Worm (Caenorhabditis elegans) whole organism, L3 larva: ENCODE data around the gene C25H3.7.
"Not testable (repeated sequence)": the region's sequence is repeated elsewhere in the genome, so short reads cannot be mapped to it uniquely, and the experiment has no call there.

Source experiments
- R02D3.7 ChIP-seq: fragments of 150-350 bp; optimal IDR thresholded peaks from 2 replicates; lab custom pipeline; 2014; ENCODE audit warnings: missing biosample characterization, missing genetic modification characterization
- ZK546.5 ChIP-seq: sonication (generic microtip); optimal IDR thresholded peaks from 2 replicates; lab custom pipeline; 2017; ENCODE audit warnings: missing biosample characterization, missing genetic modification characterization
- aly-2 ChIP-seq: fragments of 150-350 bp; optimal IDR thresholded peaks from 2 replicates; lab custom pipeline; 2014; ENCODE audit warnings: missing biosample characterization, missing genetic modification characterization
- ceh-16 ChIP-seq: sonication (generic microtip); optimal IDR thresholded peaks from 2 replicates; lab custom pipeline; 2017; ENCODE audit warnings: missing biosample characterization, missing genetic modification characterization
- ceh-28 ChIP-seq: fragments of 150-350 bp; optimal IDR thresholded peaks from 2 replicates; lab custom pipeline; 2014; ENCODE audit warnings: missing biosample characterization, missing genetic modification reagents, missing genetic modification characterization
- ceh-82 ChIP-seq: fragments of 150-350 bp; optimal IDR thresholded peaks from 2 replicates; lab custom pipeline; 2014; ENCODE audit warnings: missing biosample characterization, missing genetic modification characterization
- ceh-9 ChIP-seq: sonication (generic microtip); optimal IDR thresholded peaks from 2 replicates; lab custom pipeline; 2018; ENCODE audit warnings: missing biosample characterization, missing genetic modification characterization
- daf-12 ChIP-seq: fragments of 150-350 bp; optimal IDR thresholded peaks from 2 replicates; lab custom pipeline; 2014; ENCODE audit warnings: missing biosample characterization, missing genetic modification reagents, missing genetic modification characterization
- egl-27 ChIP-seq: sonication (generic microtip); optimal IDR thresholded peaks from 4 replicates; lab custom pipeline; 2017; ENCODE audit warnings: missing biosample characterization, missing genetic modification reagents, missing genetic modification characterization
- egl-5 ChIP-seq: fragments of 150-350 bp; optimal IDR thresholded peaks from 2 replicates; lab custom pipeline; 2017; ENCODE audit warnings: missing biosample characterization, missing genetic modification reagents, missing genetic modification characterization, inconsistent platforms
- elt-1 ChIP-seq: fragments of 150-350 bp; optimal IDR thresholded peaks from 2 replicates; lab custom pipeline; 2014; ENCODE audit warnings: missing biosample characterization, missing genetic modification characterization
- elt-2 ChIP-seq: sonication (generic microtip); optimal IDR thresholded peaks from 2 replicates; lab custom pipeline; 2016; ENCODE audit warnings: missing genetic modification reagents, mild to moderate bottlenecking, missing genetic modification characterization, missing compliant biosample characterization
- elt-3 ChIP-seq, 3 experiments: fragments of 150-350 bp in 1 of 3; sonication (generic microtip) in 2 of 3; optimal IDR thresholded peaks; 2 replicates in 2 of 3; 4 replicates in 1 of 3; lab custom pipeline; 2014 to 2017; ENCODE audit warnings: missing biosample characterization in 3 of 3, missing genetic modification characterization in 3 of 3
- eor-1 ChIP-seq, 2 experiments: fragments of 150-350 bp; optimal IDR thresholded peaks; 2 replicates each; lab custom pipeline; 2014 to 2018; ENCODE audit warnings: missing biosample characterization in 2 of 2, missing genetic modification characterization in 2 of 2
- fkh-10 ChIP-seq: sonication (generic microtip); optimal IDR thresholded peaks from 2 replicates; lab custom pipeline; 2017; ENCODE audit warnings: missing biosample characterization, missing genetic modification reagents, missing genetic modification characterization
- fkh-2 ChIP-seq: fragments of 150-350 bp; optimal IDR thresholded peaks from 2 replicates; lab custom pipeline; 2014; ENCODE audit warnings: missing biosample characterization, missing genetic modification reagents, missing genetic modification characterization
- fos-1 ChIP-seq: fragments of 150-350 bp; optimal IDR thresholded peaks from 2 replicates; lab custom pipeline; 2014; ENCODE audit warnings: missing biosample characterization, missing genetic modification characterization
- jun-1 ChIP-seq: fragments of 150-350 bp; optimal IDR thresholded peaks from 2 replicates; lab custom pipeline; 2014; ENCODE audit warnings: missing biosample characterization, missing genetic modification reagents, missing genetic modification characterization
- lin-39 ChIP-seq: fragments of 150-350 bp; optimal IDR thresholded peaks from 2 replicates; lab custom pipeline; 2018; ENCODE audit warnings: missing biosample characterization, missing genetic modification reagents, missing genetic modification characterization
- lsy-12 ChIP-seq: sonication (generic microtip); optimal IDR thresholded peaks from 2 replicates; lab custom pipeline; 2016; ENCODE audit warnings: mild to moderate bottlenecking, missing genetic modification characterization, missing compliant biosample characterization
- mdl-1 ChIP-seq: fragments of 150-350 bp; optimal IDR thresholded peaks from 2 replicates; lab custom pipeline; 2014; ENCODE audit warnings: missing biosample characterization, missing genetic modification characterization
- nfya-1 ChIP-seq: sonication (generic microtip); optimal IDR thresholded peaks from 2 replicates; lab custom pipeline; 2017; ENCODE audit warnings: missing genetic modification characterization, mild to moderate bottlenecking, missing compliant biosample characterization, antibody characterized with exemption, moderate library complexity; ENCODE audit not compliant: insufficient read depth
- nhr-12 ChIP-seq: fragments of 150-350 bp; optimal IDR thresholded peaks from 2 replicates; lab custom pipeline; 2014; ENCODE audit warnings: missing biosample characterization, missing genetic modification characterization
- nhr-25 ChIP-seq: sonication (generic microtip); optimal IDR thresholded peaks from 2 replicates; lab custom pipeline; 2017; ENCODE audit warnings: missing biosample characterization, missing genetic modification characterization
- nhr-43 ChIP-seq: sonication (generic microtip); optimal IDR thresholded peaks from 2 replicates; lab custom pipeline; 2016; ENCODE audit warnings: mild to moderate bottlenecking, missing genetic modification characterization, missing compliant biosample characterization; ENCODE audit not compliant: poor library complexity, severe bottlenecking
- nhr-67 ChIP-seq: fragments of 150-350 bp; optimal IDR thresholded peaks from 2 replicates; lab custom pipeline; 2014; ENCODE audit warnings: missing biosample characterization, missing genetic modification characterization
- nhr-76 ChIP-seq: fragments of 150-350 bp; sonication (generic microtip); optimal IDR thresholded peaks from 5 replicates; lab custom pipeline; 2014; ENCODE audit warnings: missing biosample characterization, missing genetic modification characterization
- nhr-77 ChIP-seq: fragments of 150-350 bp; optimal IDR thresholded peaks from 2 replicates; lab custom pipeline; 2014; ENCODE audit warnings: missing biosample characterization, missing genetic modification characterization
- pha-4 ChIP-seq: fragments of 150-350 bp; optimal IDR thresholded peaks from 2 replicates; lab custom pipeline; 2014; ENCODE audit warnings: missing biosample characterization, missing genetic modification reagents, missing genetic modification characterization
- pqm-1 ChIP-seq: fragments of 150-350 bp; optimal IDR thresholded peaks from 2 replicates; lab custom pipeline; 2017; ENCODE audit warnings: missing biosample characterization, missing genetic modification characterization, inconsistent platforms
- sea-2 ChIP-seq: fragments of 150-350 bp; sonication (generic microtip); optimal IDR thresholded peaks from 4 replicates; lab custom pipeline; 2014; ENCODE audit warnings: missing biosample characterization, missing genetic modification reagents, missing genetic modification characterization
- unc-39 ChIP-seq: sonication (generic microtip); optimal IDR thresholded peaks from 4 replicates; lab custom pipeline; 2017; ENCODE audit warnings: missing biosample characterization, missing genetic modification characterization
- unc-62 ChIP-seq: fragments of 150-350 bp; sonication (generic microtip); optimal IDR thresholded peaks from 4 replicates; lab custom pipeline; 2014; ENCODE audit warnings: missing biosample characterization, missing genetic modification reagents, missing genetic modification characterization
- zag-1 ChIP-seq: fragments of 150-350 bp; optimal IDR thresholded peaks from 2 replicates; lab custom pipeline; 2014; ENCODE audit warnings: missing biosample characterization, missing genetic modification characterization
- ztf-11 ChIP-seq: fragments of 150-350 bp; optimal IDR thresholded peaks from 2 replicates; lab custom pipeline; 2014; ENCODE audit warnings: missing biosample characterization, missing genetic modification characterization
- ztf-4 ChIP-seq: fragments of 150-350 bp; optimal IDR thresholded peaks from 2 replicates; lab custom pipeline; 2014; ENCODE audit warnings: missing biosample characterization, missing genetic modification characterization

Gene C25H3.7

DNA sequence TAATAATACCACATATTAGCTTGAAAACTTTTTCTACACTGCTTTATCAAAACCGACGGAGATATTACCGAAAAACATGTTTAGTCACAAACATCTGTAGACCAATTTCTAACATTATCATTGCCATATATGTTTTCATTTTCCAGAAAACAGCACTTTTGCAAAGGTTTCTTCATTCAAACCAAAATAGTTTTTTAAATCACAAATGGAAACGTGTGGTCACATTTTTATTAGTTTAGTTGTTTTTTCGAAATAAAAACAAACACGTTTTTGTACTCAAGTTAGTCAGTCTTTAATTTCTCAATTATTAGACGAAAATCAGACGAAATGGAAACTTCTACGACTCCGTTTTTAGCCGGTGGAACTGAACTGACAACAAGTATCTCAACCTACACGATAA lies 30.7 kb downstream of the C25H3.7 start, which contains the start of gene F59E12.3:
Gene F59E12.3 (plus strand): TSS at position 301 of the 400 bp plus-strand sequence.
- TF ChIP-seq nhr-12 (tag; lab: Kevin White, UChicago) (no peak), ztf-4 (tag; lab: Kevin White, UChicago) (no peak), eor-1 (tag; optimal IDR thresholded peaks at IDR 0.05; lab: Kevin White, UChicago) (no peak), lsy-12 (no peak), nhr-25 (tag; lab: Kevin White, UChicago) (no peak), lin-39 (tag; lab: Kevin White, UChicago) (no peak), elt-2 (tag; lab: Kevin White, UChicago) (no peak), nhr-77 (tag; lab: Kevin White, UChicago) (no peak), ceh-28 (tag; lab: Kevin White, UChicago) (no peak), mdl-1 (tag; lab: Kevin White, UChicago) (no peak), pqm-1 (no peak), egl-5 (tag; lab: Kevin White, UChicago) (no peak), jun-1 (tag; lab: Kevin White, UChicago) (no peak), nhr-43 (tag; lab: Kevin White, UChicago) (no peak), elt-3 (tag; optimal IDR thresholded peaks at IDR 0.05; lab: Kevin White, UChicago) (no peak), elt-1 (tag; lab: Kevin White, UChicago) (no peak), nhr-67 (no peak)

DNA sequence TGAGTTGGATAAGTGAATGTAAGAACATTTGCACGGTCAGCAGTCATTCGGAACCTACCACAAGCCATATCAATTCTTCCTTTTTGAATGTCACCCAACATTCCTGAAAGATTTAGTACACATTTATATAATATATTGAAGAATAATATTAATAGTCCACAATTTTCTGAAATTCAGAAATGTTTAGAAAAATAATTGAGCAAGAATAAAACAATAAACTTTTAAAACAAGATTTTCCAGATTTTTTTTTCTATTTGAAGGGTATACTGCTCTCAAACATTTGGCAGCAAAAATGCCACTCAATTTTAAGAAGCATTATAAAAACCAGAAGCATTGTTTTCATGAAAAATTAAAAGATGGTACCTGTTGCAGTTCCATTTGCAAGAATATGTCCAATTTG lies 31.9 kb downstream of the C25H3.7 start, which contains the start of gene F59E12.8:
Gene F59E12.8 (minus strand): TSS at position 101 of the 400 bp plus-strand sequence.
- no peak for TF ChIP-seq sea-2 (GFP tag; lab: Kevin White, UChicago)
- no peak for TF ChIP-seq R02D3.7 (tag; lab: Kevin White, UChicago)
- no peak for TF ChIP-seq ztf-11 (tag; lab: Kevin White, UChicago)
- TF ChIP-seq mdl-1 (tag; lab: Kevin White, UChicago) = no peak
- TF ChIP-seq ZK546.5 (tag; lab: Kevin White, UChicago) = no peak
- TF ChIP-seq nfya-1 = no peak
- TF ChIP-seq zag-1 (tag; lab: Kevin White, UChicago) = no peak
- no peak for TF ChIP-seq egl-5 (tag; lab: Kevin White, UChicago)
- no peak for TF ChIP-seq lin-39 (tag; lab: Kevin White, UChicago)
- TF ChIP-seq elt-3 (tag; optimal IDR thresholded peaks at IDR 0.05; lab: Kevin White, UChicago) = no peak
- no peak for TF ChIP-seq unc-39 (tag; lab: Kevin White, UChicago)
- no peak for TF ChIP-seq nhr-67
- no peak for TF ChIP-seq unc-62 (GFP tag; lab: Kevin White, UChicago)
- no peak for TF ChIP-seq jun-1 (tag; lab: Kevin White, UChicago)
- TF ChIP-seq fkh-2 = no peak
- TF ChIP-seq fkh-10 (GFP tag; lab: Kevin White, UChicago) = no peak
- TF ChIP-seq elt-1 (tag; lab: Kevin White, UChicago) = no peak
- no peak for TF ChIP-seq ceh-28 (tag; lab: Kevin White, UChicago)

- no peak for TF ChIP-seq nhr-67
- TF ChIP-seq R02D3.7 (tag; lab: Kevin White, UChicago) = no peak
- TF ChIP-seq nfya-1 = peak; percentile 25
- no peak for TF ChIP-seq aly-2 (tag; lab: Kevin White, UChicago)
- TF ChIP-seq nhr-43 (tag; lab: Kevin White, UChicago) = no peak
- no peak for TF ChIP-seq pqm-1
Observed at ce11 chrII:5633453-5633852, 35.3 kb downstream of the C25H3.7 start.

ce11 chrII:5630851-5631401 lies 37.8 kb downstream of the C25H3.7 start, which contains the start of the genes F59E12.6 and npl-4.1:
F59E12.6 (minus strand) TSS chrII:5630951.
npl-4.1 (plus strand) TSS chrII:5631351.
- TF ChIP-seq elt-1 (tag; lab: Kevin White, UChicago); nfya-1; unc-39 (tag; lab: Kevin White, UChicago): not testable (repeated sequence)

ce11 chrII:5628326-5628818 lies 40.4 kb downstream of the C25H3.7 start, which contains the start of gene F59E12.15:
F59E12.15 (minus strand) TSS chrII:5628376.
- TF ChIP-seq nhr-76 (tag; lab: Kevin White, UChicago) (no peak), pha-4 (tag; lab: Kevin White, UChicago) (no peak), nhr-77 (tag; lab: Kevin White, UChicago) (no peak), nhr-43 (tag; lab: Kevin White, UChicago) (no peak), elt-1 (tag; lab: Kevin White, UChicago) (no peak), aly-2 (tag; lab: Kevin White, UChicago) (no peak), lin-39 (tag; lab: Kevin White, UChicago) (no peak), elt-3 (tag; optimal IDR thresholded peaks at IDR 0.05; lab: Kevin White, UChicago) (no peak), ceh-16 (tag; lab: Kevin White, UChicago) (no peak), fos-1 (tag; lab: Kevin White, UChicago) (no peak), ceh-82 (tag; lab: Kevin White, UChicago) (no peak), ceh-9 (no peak), nhr-67 (no peak), fkh-10 (GFP tag; lab: Kevin White, UChicago) (no peak), ztf-4 (tag; lab: Kevin White, UChicago) (no peak), daf-12 (tag; lab: Kevin White, UChicago) (no peak), egl-27 (no peak)
